Fruit fly (Drosophila melanogaster): ENCODE results near the gene CG9044.

DNA sequence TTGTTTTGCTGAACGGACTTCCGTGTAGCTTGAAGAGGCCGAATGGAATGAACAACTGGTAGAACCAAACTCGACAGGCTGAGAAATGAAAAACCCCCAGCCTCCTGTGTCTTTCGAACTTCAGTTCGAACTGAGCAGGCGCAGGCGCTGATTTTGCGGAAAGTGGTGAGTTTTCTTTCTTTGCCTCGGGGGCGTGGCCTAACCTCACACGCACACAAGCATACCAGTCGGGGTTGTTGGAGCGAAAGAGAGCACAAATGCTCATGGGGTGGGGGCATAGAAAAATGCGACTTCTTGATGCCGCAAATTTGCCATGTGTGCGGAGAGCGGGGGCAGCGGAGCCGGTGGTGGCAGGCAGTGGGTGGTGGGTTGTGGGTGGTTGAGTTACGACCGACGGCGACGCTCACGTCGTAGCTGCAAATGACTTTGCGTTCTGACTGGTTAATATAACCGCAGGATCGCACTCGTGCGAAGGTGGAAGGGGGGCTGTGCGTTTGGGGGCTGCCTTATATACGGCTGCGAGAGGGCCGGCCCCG is 25.6 kb upstream of the CG9044 start, which contains the start of gene CG9016:
- TF ChIP-seq net (GFP tag; optimal IDR thresholded peaks at IDR 0.05) = no peak
- no peak for TF ChIP-seq CG11902 (GFP tag; optimal IDR thresholded peaks at IDR 0.05)
- no peak for TF ChIP-seq Sox102F (GFP tag; optimal IDR thresholded peaks at IDR 0.05)
- no peak for TF ChIP-seq topi (GFP tag; optimal IDR thresholded peaks at IDR 0.05)
- TF ChIP-seq ss (GFP tag; optimal IDR thresholded peaks at IDR 0.05) = no peak
- TF ChIP-seq pdm3 (GFP tag; optimal IDR thresholded peaks at IDR 0.05) = no peak
- no peak for TF ChIP-seq Blimp-1 (GFP tag; optimal IDR thresholded peaks at IDR 0.05)
